Worm (Caenorhabditis elegans): ENCODE data around the gene AH9.3.

Gene AH9.3

ce11 chrX:2226875-2227355 lies 34.0 kb downstream of the AH9.3 start (continued):
- TF ChIP-seq F55B11.4 (tag; optimal IDR thresholded peaks at IDR 0.05; ENCODE audit: borderline replicate concordance, insufficient read depth) (no peak), nhr-27 (tag; optimal IDR thresholded peaks at IDR 0.05) (no peak), K11D2.4 (GFP tag; IDR thresholded peaks at IDR 0.05) (peak; percentile 76), madf-10 (tag; optimal IDR thresholded peaks at IDR 0.05) (peak; percentile 75), dpl-1 (GFP tag; optimal IDR thresholded peaks at IDR 0.05) (no peak), Y79H2A.3 (GFP tag; conservative IDR thresholded peaks at IDR 0.05) (peak; percentile 46; the same call in 1 of the 2 replicates), C17E4.6 (GFP tag; IDR thresholded peaks at IDR 0.05) (no peak), B0019.2 (GFP tag; conservative IDR thresholded peaks at IDR 0.05) (no peak), ZK185.1 (tag; optimal IDR thresholded peaks at IDR 0.05; ENCODE audit: poor library complexity, severe bottlenecking) (peak; percentile 82), F33H1.4 (GFP tag; IDR thresholded peaks at IDR 0.05) (0 out of 2 replicates have a peak, but pooled peaks have one; percentile 14), die-1 (tag; optimal IDR thresholded peaks at IDR 0.05) (peak; percentile 93), D2030.7 (GFP tag; IDR thresholded peaks at IDR 0.05) (peak; percentile 72), hmg-20 (GFP tag; IDR thresholded peaks at IDR 0.05) (no peak), ceh-79 (tag; optimal IDR thresholded peaks at IDR 0.05) (no peak), ama-1 (optimal IDR thresholded peaks at IDR 0.05) (no peak), ama-1 (GFP tag; optimal IDR thresholded peaks at IDR 0.05) (peak; percentile 13 to 91), ceh-58 (GFP tag; IDR thresholded peaks at IDR 0.05) (no peak), ztf-26 (tag; optimal IDR thresholded peaks at IDR 0.05) (peak; percentile 72), ceh-27 (GFP tag; optimal IDR thresholded peaks at IDR 0.05) (peak; percentile 75), tlf-1 (GFP tag; optimal IDR thresholded peaks at IDR 0.05) (peak; percentile 65), attf-6 (GFP tag; IDR thresholded peaks at IDR 0.05) (no peak), hmg-1.2 (GFP tag; IDR thresholded peaks at IDR 0.05) (peak; percentile 80), ekl-4 (GFP tag; IDR thresholded peaks at IDR 0.05) (0 out of 2 replicates have a peak, but pooled peaks have one; percentile 48), lsl-1 (GFP tag; optimal IDR thresholded peaks at IDR 0.05) (peak; percentile 14), F22D6.2 (tag; optimal IDR thresholded peaks at IDR 0.05) (peak; percentile 18), ztf-6 (GFP tag; IDR thresholded peaks at IDR 0.05) (no peak), B0035.1 (tag; optimal IDR thresholded peaks at IDR 0.05) (peak; percentile 53), F57A8.1 (GFP tag; optimal IDR thresholded peaks at IDR 0.05) (peak; percentile 33), bed-1 (GFP tag; IDR thresholded peaks at IDR 0.05) (0 out of 2 replicates have a peak, but pooled peaks have one; percentile 31), F57C9.4 (tag; optimal IDR thresholded peaks at IDR 0.05) (peak; percentile 21), snpc-1.1 (tag; optimal IDR thresholded peaks at IDR 0.05; ENCODE audit: insufficient read depth) (peak; percentile 36), mxl-1 (tag; optimal IDR thresholded peaks at IDR 0.05) (peak; percentile 10), repo-1 (tag; optimal IDR thresholded peaks at IDR 0.05) (peak; percentile 68), Y53G8AR.9 (GFP tag; conservative IDR thresholded peaks at IDR 0.05) (0 out of 2 replicates have a peak, but pooled peaks have one; percentile 31), F23B12.7 (tag; optimal IDR thresholded peaks at IDR 0.05; ENCODE audit: insufficient read depth) (peak; percentile 80), Y67H2A.10 (GFP tag; conservative IDR thresholded peaks at IDR 0.05) (peak; percentile 26; the same call in 1 of the 2 replicates), lsy-27 (tag; optimal IDR thresholded peaks at IDR 0.05; ENCODE audit: borderline replicate concordance, insufficient read depth) (no peak), ztf-25 (GFP tag; IDR thresholded peaks at IDR 0.05) (peak; percentile 86), madf-8 (GFP tag; conservative IDR thresholded peaks at IDR 0.05) (no peak), gei-17 (GFP tag; optimal IDR thresholded peaks at IDR 0.05) (peak; percentile 54), egl-44 (GFP tag; IDR thresholded peaks at IDR 0.05) (0 out of 2 replicates have a peak, but pooled peaks have one; percentile 22), nhr-80 (tag; optimal IDR thresholded peaks at IDR 0.05) (peak; percentile 18), snpc-1.3 (tag; optimal IDR thresholded peaks at IDR 0.05; ENCODE audit: insufficient read depth) (peak; percentile 63), K12H6.12 (tag; optimal IDR thresholded peaks at IDR 0.05) (peak; percentile 77), nhr-120 (GFP tag; IDR thresholded peaks at IDR 0.05) (0 out of 2 replicates have a peak, but pooled peaks have one; percentile 53), rcor-1 (GFP tag; IDR thresholded peaks at IDR 0.05) (peak; percentile 79), ccch-3 (GFP tag; optimal IDR thresholded peaks at IDR 0.05) (no peak)

Data from whole organism, young adult.